Worm (Caenorhabditis elegans) whole organism, L4/young adult: ENCODE results near the gene F45E4.6.
A peak's percentile ranks its signal among the peaks of the same experiment; 100 is the strongest.

Experiments used
- W03F9.2 ChIP-seq: fragments of 150-350 bp; optimal IDR thresholded peaks from 2 replicates; lab custom pipeline; 2014; ENCODE audit warnings: missing biosample characterization, missing genetic modification characterization
- dao-5 ChIP-seq: sonication (generic microtip); optimal IDR thresholded peaks from 2 replicates; lab custom pipeline; 2016; ENCODE audit warnings: missing genotype, missing genetic modification characterization, moderate library complexity, missing compliant biosample characterization
- him-1 ChIP-seq: sonication (generic microtip); optimal IDR thresholded peaks from 2 replicates; lab custom pipeline; 2016; ENCODE audit warnings: missing genotype, missing genetic modification reagents, missing genetic modification characterization, missing compliant biosample characterization

F45E4.6 gene

DNA sequence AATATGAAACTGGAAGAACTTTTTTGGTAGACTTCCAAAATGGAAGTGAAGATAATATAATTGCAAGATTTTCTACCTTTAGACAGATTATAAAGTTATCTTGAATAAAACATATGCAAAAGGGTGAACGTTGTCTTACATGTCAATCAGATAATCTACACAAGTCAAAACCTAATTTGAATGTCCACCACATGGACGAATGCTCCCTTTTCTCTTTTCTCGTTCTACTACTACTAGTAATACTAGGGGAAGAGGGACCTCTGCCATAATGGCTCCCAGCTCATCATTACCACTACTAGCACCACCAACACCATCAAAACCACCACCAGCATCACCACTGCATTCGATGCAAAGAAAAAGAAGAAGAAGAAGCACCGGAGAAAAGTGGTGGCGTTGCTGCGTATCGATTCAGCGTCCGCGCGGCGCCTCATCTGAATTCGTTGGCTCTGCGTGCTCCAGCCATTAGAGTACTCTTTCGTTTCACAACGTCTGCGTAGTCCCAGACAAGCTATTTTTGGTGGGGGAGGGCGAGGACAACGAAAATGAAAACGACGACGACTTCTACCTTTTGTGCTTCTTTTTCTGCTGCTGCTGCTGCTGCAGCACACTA is 47.0 kb downstream of the F45E4.6 start:
- TF ChIP-seq dao-5 (no peak), him-1 (tag; lab: Kevin White, UChicago) (peak; percentile 14), W03F9.2 (tag; lab: Kevin White, UChicago) (no peak)
